Fruit fly (Drosophila melanogaster) whole organism, pupa: ENCODE data around the gene CG43246.

Experiments used
- CG10348 ChIP-seq: fragments of 200-800 bp; sonication (Bioruptor generic); IDR thresholded peaks from 2 replicates; pipeline ENCODE4 v1.3.6; 2022; ENCODE audit warnings: missing biosample characterization, missing genetic modification characterization
- CG12605 ChIP-seq: fragments of 200-800 bp; sonication (Bioruptor generic); IDR thresholded peaks from 2 replicates; pipeline ENCODE4 v1.3.6; 2022; ENCODE audit warnings: missing biosample characterization, missing genetic modification characterization
- CG13204 ChIP-seq: fragments of 200-800 bp; sonication (Bioruptor generic); optimal IDR thresholded peaks from 2 replicates; lab custom pipeline; 2018; ENCODE audit warnings: missing biosample characterization, mild to moderate bottlenecking, missing genetic modification characterization, moderate library complexity
- CG14655 ChIP-seq: fragments of 200-800 bp; sonication (Bioruptor generic); optimal IDR thresholded peaks from 3 replicates; lab custom pipeline; 2017; ENCODE audit warnings: mild to moderate bottlenecking, missing biosample characterization, missing genetic modification reagents, missing genetic modification characterization
- CG15710 ChIP-seq: fragments of 200-800 bp; sonication (Bioruptor generic); optimal IDR thresholded peaks from 2 replicates; lab custom pipeline; 2018; ENCODE audit warnings: missing biosample characterization, mild to moderate bottlenecking, missing genetic modification characterization, moderate library complexity
- CG17806 ChIP-seq: fragments of 200-800 bp; sonication (Bioruptor generic); optimal IDR thresholded peaks from 2 replicates; lab custom pipeline; 2018; ENCODE audit warnings: missing biosample characterization, mild to moderate bottlenecking, missing genetic modification characterization, moderate library complexity
- CG34367 ChIP-seq: fragments of 200-800 bp; sonication (Bioruptor generic); optimal IDR thresholded peaks from 2 replicates; lab custom pipeline; 2018; ENCODE audit warnings: missing biosample characterization, mild to moderate bottlenecking, missing genetic modification characterization
- CG4496 ChIP-seq: fragments of 200-800 bp; sonication (Bioruptor generic); IDR thresholded peaks from 3 replicates; pipeline ENCODE4 v1.3.6; 2022; ENCODE audit warnings: missing biosample characterization, missing genetic modification characterization
- CG8159 ChIP-seq: fragments of 200-800 bp; sonication (Bioruptor generic); optimal IDR thresholded peaks from 3 replicates; lab custom pipeline; 2018; ENCODE audit warnings: missing biosample characterization, mild to moderate bottlenecking, missing genetic modification characterization, moderate library complexity
- CG8301 ChIP-seq: fragments of 200-800 bp; sonication (Bioruptor generic); optimal IDR thresholded peaks from 2 replicates; lab custom pipeline; 2018; ENCODE audit warnings: missing biosample characterization, mild to moderate bottlenecking, missing genetic modification characterization
- CG9948 ChIP-seq: fragments of 200-800 bp; sonication (Bioruptor generic); optimal IDR thresholded peaks from 2 replicates; lab custom pipeline; 2018; ENCODE audit warnings: missing biosample characterization, mild to moderate bottlenecking, missing genetic modification characterization, moderate library complexity
- D1 ChIP-seq: fragments of 200-800 bp; sonication (Bioruptor generic); optimal IDR thresholded peaks from 2 replicates; lab custom pipeline; 2018; ENCODE audit warnings: missing biosample characterization, mild to moderate bottlenecking, missing genetic modification characterization, moderate library complexity
- EcR ChIP-seq: fragments of 200-800 bp; sonication (Bioruptor generic); optimal IDR thresholded peaks from 3 replicates; lab custom pipeline; 2019; ENCODE audit warnings: missing biosample characterization, missing genetic modification characterization, mild to moderate bottlenecking, moderate library complexity, missing genetic modification reagents
- Ets98B ChIP-seq: fragments of 200-800 bp; sonication (Bioruptor generic); IDR thresholded peaks from 2 replicates; pipeline ENCODE4 v1.3.6; 2022; ENCODE audit warnings: missing biosample characterization, missing genetic modification characterization
- Pif1A ChIP-seq: fragments of 200-800 bp; sonication (Bioruptor generic); optimal IDR thresholded peaks from 3 replicates; lab custom pipeline; 2016; ENCODE audit warnings: missing biosample characterization, missing genetic modification characterization
- Pif1B ChIP-seq: fragments of 200-800 bp; sonication (Bioruptor generic); optimal IDR thresholded peaks from 3 replicates; lab custom pipeline; 2016; ENCODE audit warnings: missing biosample characterization, missing genetic modification characterization
- Snoo ChIP-seq: fragments of 200-800 bp; sonication (Bioruptor generic); optimal IDR thresholded peaks from 3 replicates; lab custom pipeline; 2017; ENCODE audit warnings: missing biosample characterization, mild to moderate bottlenecking, missing genetic modification characterization, inconsistent platforms
- fd96Ca ChIP-seq: fragments of 200-800 bp; sonication (Bioruptor generic); IDR thresholded peaks from 3 replicates; pipeline ENCODE4 v1.3.6; 2022; ENCODE audit warnings: missing biosample characterization, missing genetic modification characterization
- gl ChIP-seq: fragments of 200-800 bp; sonication (Bioruptor generic); optimal IDR thresholded peaks from 2 replicates; lab custom pipeline; 2018; ENCODE audit warnings: missing biosample characterization, mild to moderate bottlenecking, missing genetic modification characterization
- rn ChIP-seq: fragments of 200-800 bp; sonication (Bioruptor generic); IDR thresholded peaks from 2 replicates; pipeline ENCODE4 v1.3.6; 2022; ENCODE audit warnings: missing biosample characterization, missing genetic modification characterization

CG43246 gene

DNA sequence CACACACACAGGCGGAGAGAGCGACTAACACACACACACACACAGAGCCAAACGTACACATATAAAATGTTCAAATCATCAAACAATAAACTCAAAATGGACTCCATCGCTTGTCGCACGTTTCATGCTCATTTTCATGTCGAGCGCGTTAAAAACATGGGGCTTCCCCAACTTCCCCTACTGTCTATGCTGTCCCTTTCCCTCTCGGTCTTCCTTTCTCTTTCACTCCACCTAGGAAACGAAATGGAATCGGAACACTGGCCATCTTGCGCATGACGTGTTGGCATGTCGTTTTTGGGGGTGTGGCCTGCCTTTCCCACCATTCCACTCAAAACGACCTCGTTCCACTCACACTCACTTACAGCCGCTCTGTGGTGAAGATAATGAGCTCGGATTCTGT is 42.5 kb downstream of the CG43246 start:
- no peak for TF ChIP-seq gl (tag; lab: Kevin White, UChicago)
- no peak for TF ChIP-seq Snoo
- TF ChIP-seq D1 (tag; lab: Kevin White, UChicago) = peak; percentile 61
- TF ChIP-seq CG13204 (GFP tag; lab: Kevin White, UChicago) = no peak

DNA sequence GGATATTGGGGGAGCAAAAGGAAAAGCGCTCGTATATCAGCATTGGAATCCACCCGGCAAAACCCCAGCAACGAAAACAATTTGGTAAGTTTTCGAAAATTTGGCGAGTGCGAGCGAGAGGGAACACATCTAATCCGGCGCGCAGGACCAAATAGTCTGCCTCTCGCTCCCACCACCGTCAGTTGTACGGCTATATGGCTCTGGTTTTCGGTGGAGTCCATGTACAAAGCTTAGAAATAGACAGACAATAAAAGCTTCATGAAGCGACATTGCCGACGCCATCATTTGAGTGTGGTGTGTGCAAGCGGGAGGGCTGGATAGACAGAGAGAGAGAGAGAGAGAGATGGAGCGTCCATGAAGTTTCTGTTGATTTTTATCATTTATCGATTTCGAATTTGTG is 43.9 kb downstream of the CG43246 start:
- TF ChIP-seq EcR (GFP tag; lab: Kevin White, UChicago) = no peak
- TF ChIP-seq CG14655 (GFP tag; lab: Kevin White, UChicago) = no peak
- TF ChIP-seq CG8159 (tag; lab: Kevin White, UChicago) = no peak
- no peak for TF ChIP-seq CG13204 (GFP tag; lab: Kevin White, UChicago)

DNA sequence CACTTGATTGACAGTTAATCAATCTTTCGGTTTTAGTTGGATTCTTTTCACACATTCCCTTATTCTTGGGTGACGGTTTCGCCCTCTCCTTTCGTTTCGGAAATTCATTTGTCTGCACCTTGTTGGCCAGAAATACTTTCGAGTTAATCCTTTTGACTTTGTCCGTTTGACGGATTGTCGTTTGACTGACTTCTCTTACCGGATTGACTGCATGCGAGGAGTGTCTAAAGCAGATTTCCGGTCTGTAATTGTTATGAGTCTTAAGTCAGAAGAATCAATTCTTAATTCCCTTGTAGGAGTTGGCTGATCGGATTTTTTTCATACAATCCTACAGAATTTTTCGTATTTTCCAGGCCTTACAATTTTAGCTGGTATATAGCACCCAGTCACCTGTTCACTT is 46.3 kb downstream of the CG43246 start:
- TF ChIP-seq Snoo (no peak), CG12605 (no peak), Pif1A (GFP tag; lab: Kevin White, UChicago) (no peak), CG13204 (GFP tag; lab: Kevin White, UChicago) (no peak), fd96Ca (no peak), EcR (GFP tag; lab: Kevin White, UChicago) (no peak), Ets98B (GFP tag; lab: Robert Waterston, UW) (no peak), CG34367 (no peak)
- TF ChIP-seq, all 21 proteins: peak for 0

DNA sequence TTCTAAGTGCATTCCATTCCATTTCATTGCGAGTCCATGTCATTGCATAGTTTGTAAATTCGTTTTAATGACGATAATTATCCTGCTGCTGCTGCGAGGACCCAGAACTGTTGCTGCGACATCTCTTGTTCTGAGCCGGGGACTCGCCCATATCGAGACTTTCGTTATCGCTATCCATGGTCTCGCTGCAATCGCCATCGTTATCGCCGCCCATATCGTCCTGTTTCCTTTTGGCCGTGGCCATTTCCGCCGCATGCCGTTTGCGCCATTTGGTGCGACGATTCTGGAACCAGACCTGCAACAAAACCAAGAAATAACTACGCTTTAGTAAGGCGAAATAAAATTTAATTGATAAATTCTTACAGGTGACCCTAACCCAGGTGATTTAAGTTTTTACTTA is 47.4 kb downstream of the CG43246 start:
- TF ChIP-seq CG34367 = no peak
- TF ChIP-seq CG12605 = no peak
- no peak for TF ChIP-seq D1 (tag; lab: Kevin White, UChicago)
- no peak for TF ChIP-seq fd96Ca
- no peak for TF ChIP-seq CG8159 (tag; lab: Kevin White, UChicago)
- TF ChIP-seq rn (GFP tag; lab: Robert Waterston, UW) = no peak
- no peak for TF ChIP-seq CG9948 (tag; lab: Kevin White, UChicago)
- TF ChIP-seq CG10348 = no peak
- no peak for TF ChIP-seq CG14655 (GFP tag; lab: Kevin White, UChicago)
- no peak for TF ChIP-seq CG8301 (tag; lab: Kevin White, UChicago)
- no peak for TF ChIP-seq CG4496 (GFP tag; lab: Robert Waterston, UW)
- TF ChIP-seq Pif1A (GFP tag; lab: Kevin White, UChicago) = no peak
- TF ChIP-seq CG15710 (tag; lab: Kevin White, UChicago) = no peak
- no peak for TF ChIP-seq Snoo
- no peak for TF ChIP-seq CG17806 (tag; lab: Kevin White, UChicago)
- no peak for TF ChIP-seq Pif1B (GFP tag; lab: Kevin White, UChicago)
- TF ChIP-seq EcR (GFP tag; lab: Kevin White, UChicago) = no peak
- no peak for TF ChIP-seq Ets98B (GFP tag; lab: Robert Waterston, UW)
